Fruit fly (Drosophila melanogaster) whole organism, wandering third instar larva: ENCODE measurements around the gene CG31075.

Source experiments
- Abd-B ChIP-seq: fragments of >200 bp; optimal IDR thresholded peaks from 2 replicates; lab custom pipeline; 2017; ENCODE audit warnings: missing biosample characterization, missing genetic modification characterization
- CG32264 ChIP-seq: fragments of 200-800 bp; sonication (Bioruptor generic); optimal IDR thresholded peaks from 2 replicates; lab custom pipeline; 2016; ENCODE audit warnings: missing biosample characterization, missing genetic modification characterization
- CrebA ChIP-seq: fragments of 200-800 bp; sonication (Bioruptor generic); optimal IDR thresholded peaks from 2 replicates; lab custom pipeline; 2016; ENCODE audit warnings: missing biosample characterization, mild to moderate bottlenecking, missing genetic modification characterization, borderline replicate concordance
- Dfd ChIP-seq: fragments of >200 bp; optimal IDR thresholded peaks from 2 replicates; lab custom pipeline; 2017; ENCODE audit warnings: missing biosample characterization, missing genetic modification characterization
- GATAd ChIP-seq: sonication (Bioruptor generic); optimal IDR thresholded peaks from 2 replicates; lab custom pipeline; 2016; ENCODE audit warnings: missing biosample characterization, missing genetic modification characterization
- HLH106 ChIP-seq: fragments of 200-800 bp; optimal IDR thresholded peaks from 3 replicates; lab custom pipeline; 2019; ENCODE audit warnings: missing biosample characterization, mild to moderate bottlenecking, missing genetic modification characterization, moderate library complexity
- Hnf4 ChIP-seq: fragments of 200-800 bp; sonication (Bioruptor generic); optimal IDR thresholded peaks from 2 replicates; lab custom pipeline; 2016; ENCODE audit warnings: missing biosample characterization, mild to moderate bottlenecking, missing genetic modification characterization
- Hr83 ChIP-seq: fragments of 200-300 bp; sonication (Bioruptor generic); optimal IDR thresholded peaks from 2 replicates; lab custom pipeline; 2016; ENCODE audit warnings: missing biosample characterization, mild to moderate bottlenecking, missing genetic modification characterization, moderate library complexity; ENCODE audit not compliant: poor library complexity, severe bottlenecking
- Jra ChIP-seq: sonication (Bioruptor generic); optimal IDR thresholded peaks from 2 replicates; lab custom pipeline; 2016; ENCODE audit warnings: missing biosample characterization, missing genetic modification characterization
- Rel ChIP-seq, 2 experiments: fragments of 200-800 bp; sonication (Bioruptor generic) in 1 of 2; optimal IDR thresholded peaks; 2 replicates in 1 of 2; 3 replicates in 1 of 2; lab custom pipeline; 2016 to 2019; ENCODE audit warnings: mild to moderate bottlenecking in 2 of 2, missing biosample characterization in 2 of 2, missing genetic modification characterization in 2 of 2, moderate library complexity in 1 of 2
- Vsx2 ChIP-seq: fragments of 200-300, 225-300 bp; sonication (Bioruptor generic); optimal IDR thresholded peaks from 2 replicates; lab custom pipeline; 2018; ENCODE audit warnings: missing biosample characterization, missing genetic modification characterization; ENCODE audit not compliant: partially characterized antibody
- brk ChIP-seq: fragments of 200-800 bp; sonication (Bioruptor generic); optimal IDR thresholded peaks from 2 replicates; lab custom pipeline; 2016; ENCODE audit warnings: missing biosample characterization, mild to moderate bottlenecking, missing genetic modification characterization
- dmrt93B ChIP-seq: fragments of 200-800 bp; sonication (Bioruptor generic); optimal IDR thresholded peaks from 2 replicates; lab custom pipeline; 2018; ENCODE audit warnings: missing biosample characterization, mild to moderate bottlenecking, missing genetic modification characterization
- ey ChIP-seq: fragments of 200-800 bp; sonication (Bioruptor generic); optimal IDR thresholded peaks from 2 replicates; lab custom pipeline; 2016; ENCODE audit warnings: missing biosample characterization, missing genetic modification characterization
- foxo ChIP-seq, 2 experiments: fragments of 200-800 bp; sonication (Bioruptor generic); optimal IDR thresholded peaks; 2 replicates in 1 of 2; 3 replicates in 1 of 2; lab custom pipeline; 2016 to 2017; ENCODE audit warnings: missing biosample characterization in 2 of 2, missing genetic modification characterization in 2 of 2
- fru ChIP-seq: fragments of 200-800 bp; sonication (Bioruptor generic); optimal IDR thresholded peaks from 3 replicates; lab custom pipeline; 2016; ENCODE audit warnings: missing biosample characterization, mild to moderate bottlenecking, missing genetic modification characterization
- pan ChIP-seq: fragments of >200 bp; optimal IDR thresholded peaks from 2 replicates; lab custom pipeline; 2017
- psq ChIP-seq: fragments of 200-800 bp; sonication (Bioruptor generic); optimal IDR thresholded peaks from 3 replicates; lab custom pipeline; 2017; ENCODE audit warnings: missing biosample characterization, mild to moderate bottlenecking, missing genetic modification characterization, moderate library complexity
- rgr ChIP-seq: fragments of 200-800 bp; sonication (Bioruptor generic); optimal IDR thresholded peaks from 3 replicates; lab custom pipeline; 2016; ENCODE audit warnings: missing biosample characterization, mild to moderate bottlenecking, missing genetic modification characterization
- sage ChIP-seq: fragments of 200-800 bp; sonication (Bioruptor generic); optimal IDR thresholded peaks from 2 replicates; lab custom pipeline; 2016; ENCODE audit warnings: missing biosample characterization, mild to moderate bottlenecking, missing genetic modification characterization
- sv ChIP-seq: fragments of 200-800 bp; sonication (Bioruptor generic); optimal IDR thresholded peaks from 3 replicates; lab custom pipeline; 2016; ENCODE audit warnings: missing biosample characterization, missing genetic modification characterization
- tai ChIP-seq: sonication (Bioruptor generic); optimal IDR thresholded peaks from 2 replicates; lab custom pipeline; 2016; ENCODE audit warnings: missing biosample characterization, missing genetic modification characterization
- usp ChIP-seq: fragments of >200 bp; optimal IDR thresholded peaks from 2 replicates; lab custom pipeline; 2017; ENCODE audit warnings: missing biosample characterization, missing genetic modification characterization
- woc ChIP-seq: sonication (Bioruptor generic); optimal IDR thresholded peaks from 2 replicates; lab custom pipeline; 2016; ENCODE audit warnings: missing biosample characterization, mild to moderate bottlenecking, missing genetic modification characterization

Gene CG31075

DNA sequence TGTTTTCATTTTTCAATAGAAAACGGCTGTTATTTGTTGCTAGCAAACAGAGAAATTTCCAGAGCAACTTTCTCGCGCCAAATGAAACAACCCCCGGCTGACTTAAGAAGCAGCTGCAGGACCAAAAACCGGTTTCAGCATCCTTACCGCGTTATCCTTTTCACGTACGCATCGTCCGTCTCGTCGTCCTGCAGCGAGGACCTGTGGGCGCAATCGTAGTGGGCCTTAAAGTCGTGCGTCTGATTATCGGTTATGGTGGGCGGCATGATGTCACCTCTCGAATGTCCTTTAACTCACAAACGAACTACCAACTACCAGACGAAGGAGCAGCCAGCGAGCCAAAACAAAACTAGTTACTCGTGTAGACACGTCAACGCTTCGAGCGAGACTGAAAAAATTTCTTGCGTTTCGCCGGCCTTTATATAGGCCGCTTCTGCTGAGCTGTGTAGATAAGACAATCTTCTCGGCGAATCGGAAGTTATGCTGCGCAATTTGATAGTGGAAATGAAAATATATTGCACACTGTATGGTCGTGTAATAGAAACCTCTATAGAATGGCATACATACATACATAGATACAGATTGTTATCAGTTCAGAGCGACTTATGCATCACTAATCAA is 35.4 kb downstream of the CG31075 start:
- no peak for TF ChIP-seq brk (GFP tag; lab: Kevin White, UChicago)
- TF ChIP-seq sv (GFP tag; lab: Kevin White, UChicago): no peak
- no peak for TF ChIP-seq Dfd (GFP tag; lab: Kevin White, UChicago)
- no peak for TF ChIP-seq foxo (GFP tag; optimal IDR thresholded peaks at IDR 0.05; lab: Kevin White, UChicago)
- TF ChIP-seq dmrt93B: no peak
- TF ChIP-seq Rel (GFP tag; optimal IDR thresholded peaks at IDR 0.05; lab: Kevin White, UChicago): no peak
- no peak for TF ChIP-seq Rel (tag; optimal IDR thresholded peaks at IDR 0.05; lab: Kevin White, UChicago)

DNA sequence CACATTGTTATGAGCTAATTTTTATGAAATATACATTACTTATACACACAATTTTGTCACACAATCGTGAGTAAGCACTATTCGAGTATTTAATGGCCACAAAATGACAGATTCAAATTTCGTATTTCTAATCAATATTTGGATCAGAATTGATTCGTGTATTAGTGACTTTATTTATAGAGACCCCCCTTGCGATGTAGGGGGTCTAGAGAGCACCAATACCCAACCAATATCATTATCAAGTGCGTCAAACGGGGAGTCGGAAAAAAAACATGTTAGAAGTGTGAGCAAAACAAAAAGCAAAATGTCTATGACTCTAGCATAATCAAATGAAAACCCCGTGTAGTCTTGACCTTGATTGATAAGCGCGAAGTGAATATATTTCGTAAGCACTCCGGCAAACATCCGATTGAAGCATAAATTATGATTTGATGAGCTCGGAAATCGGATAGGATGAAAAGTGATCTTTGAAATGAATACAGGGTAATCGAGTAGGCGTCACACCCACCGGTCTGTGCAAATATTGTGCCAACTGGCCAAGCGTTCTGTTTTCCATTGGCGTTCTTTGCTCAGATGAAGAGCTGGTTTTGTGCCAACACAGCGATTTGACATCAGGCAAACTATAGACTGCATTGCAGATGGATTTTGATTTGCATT is 36.0 kb downstream of the CG31075 start:
- no peak for TF ChIP-seq Hnf4 (GFP tag; lab: Kevin White, UChicago)
- peak; percentile 10 for TF ChIP-seq sv (GFP tag; lab: Kevin White, UChicago)
- TF ChIP-seq dmrt93B: no peak
- TF ChIP-seq tai (GFP tag; lab: Kevin White, UChicago): no peak
- TF ChIP-seq Hr83: no peak

dm6 chr3R:26947296-26947880 is 40.9 kb downstream of the CG31075 start, which contains the start of gene Spag1:
Gene Spag1, plus strand, starts transcription at chr3R:26947830.
- no peak for TF ChIP-seq Vsx2 (GFP tag; lab: Kevin White, UChicago)
- TF ChIP-seq sage (GFP tag; lab: Kevin White, UChicago): peak; percentile 72
- TF ChIP-seq Hnf4 (GFP tag; lab: Kevin White, UChicago): peak; percentile 75
- TF ChIP-seq woc (GFP tag; lab: Kevin White, UChicago): peak; percentile 8
- TF ChIP-seq CG32264 (GFP tag; lab: Kevin White, UChicago): peak; percentile 4
- peak; percentile 95 for TF ChIP-seq CrebA (GFP tag; lab: Kevin White, UChicago)
- TF ChIP-seq Jra: peak; percentile 42
- TF ChIP-seq brk (GFP tag; lab: Kevin White, UChicago): peak; percentile 46
- TF ChIP-seq Abd-B (GFP tag; lab: Kevin White, UChicago): no peak

DNA sequence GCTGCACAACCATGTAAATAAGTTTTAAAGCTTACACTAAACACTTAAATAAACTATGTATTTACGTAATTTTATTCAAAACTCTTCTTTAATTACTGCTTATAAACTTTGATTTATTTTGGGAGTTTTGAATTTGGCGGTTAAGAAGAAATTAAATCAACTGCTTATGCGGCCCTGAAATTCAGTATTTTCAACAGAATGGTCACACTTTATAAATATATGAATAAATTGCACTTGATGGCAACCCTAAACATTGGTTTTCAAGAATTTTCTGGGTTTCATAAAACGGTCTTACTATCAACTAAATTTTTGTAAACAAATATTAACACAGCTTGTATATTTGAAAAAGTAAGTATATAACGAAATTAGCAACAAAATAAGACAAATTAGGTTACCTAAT is 43.1 kb downstream of the CG31075 start, which contains the start of gene CG14252:
TSS of gene CG14252 (plus strand) at position 302 of the 400 bp plus-strand sequence.
- TF ChIP-seq Hr83 (peak; percentile 36), fru (GFP tag; lab: Kevin White, UChicago) (no peak), Hnf4 (GFP tag; lab: Kevin White, UChicago) (peak; percentile 26), Rel (GFP tag; optimal IDR thresholded peaks at IDR 0.05; lab: Kevin White, UChicago) (no peak), Rel (tag; optimal IDR thresholded peaks at IDR 0.05; lab: Kevin White, UChicago) (peak; percentile 34)

DNA sequence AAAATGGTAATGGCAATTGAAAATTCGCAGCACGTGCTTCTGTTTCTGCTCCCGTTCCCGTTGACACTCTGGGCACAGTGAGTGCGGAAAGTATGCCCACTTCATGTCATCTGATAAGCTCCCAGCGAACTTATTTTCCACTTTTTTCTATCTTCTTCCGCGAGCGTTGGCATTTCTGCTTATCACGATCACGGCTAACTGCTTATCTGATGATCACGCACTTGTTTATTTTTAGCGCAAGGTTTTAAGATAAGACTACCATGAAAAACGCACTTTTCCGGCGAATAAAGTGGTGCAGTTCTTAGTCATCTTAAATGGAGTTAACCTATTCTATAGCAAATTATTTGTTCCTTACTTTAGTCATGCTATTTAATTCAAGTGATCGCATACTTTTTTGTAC is 50.9 kb downstream of the CG31075 start:
- TF ChIP-seq HLH106 (tag; lab: Kevin White, UChicago) (peak; percentile 24), ey (GFP tag; lab: Kevin White, UChicago) (peak; percentile 40), dmrt93B (peak; percentile 14), usp (GFP tag; lab: Kevin White, UChicago) (no peak)

dm6 chr3R:26936501-26936900 is 51.8 kb downstream of the CG31075 start:
- TF ChIP-seq Hnf4 (GFP tag; lab: Kevin White, UChicago) (no peak), woc (GFP tag; lab: Kevin White, UChicago) (no peak), GATAd (GFP tag; lab: Kevin White, UChicago) (no peak), CG32264 (GFP tag; lab: Kevin White, UChicago) (no peak), rgr (GFP tag; lab: Kevin White, UChicago) (no peak), psq (GFP tag; lab: Kevin White, UChicago) (no peak), Vsx2 (GFP tag; lab: Kevin White, UChicago) (no peak), pan (lab: Kevin White, UChicago) (no peak), ey (GFP tag; lab: Kevin White, UChicago) (no peak)
